Fruit fly (Drosophila melanogaster) whole organism, pupa: ENCODE measurements around the gene CG4338.

Experiments
- CG10348 ChIP-seq: fragments of 200-800 bp; sonication (Bioruptor generic); IDR thresholded peaks from 2 replicates; pipeline ENCODE4 v1.3.6; 2022; ENCODE audit warnings: missing biosample characterization, missing genetic modification characterization
- CG12605 ChIP-seq: fragments of 200-800 bp; sonication (Bioruptor generic); IDR thresholded peaks from 2 replicates; pipeline ENCODE4 v1.3.6; 2022; ENCODE audit warnings: missing biosample characterization, missing genetic modification characterization
- CG13204 ChIP-seq: fragments of 200-800 bp; sonication (Bioruptor generic); optimal IDR thresholded peaks from 2 replicates; lab custom pipeline; 2018; ENCODE audit warnings: missing biosample characterization, mild to moderate bottlenecking, missing genetic modification characterization, moderate library complexity
- CG14655 ChIP-seq: fragments of 200-800 bp; sonication (Bioruptor generic); optimal IDR thresholded peaks from 3 replicates; lab custom pipeline; 2017; ENCODE audit warnings: mild to moderate bottlenecking, missing biosample characterization, missing genetic modification reagents, missing genetic modification characterization
- CG15710 ChIP-seq: fragments of 200-800 bp; sonication (Bioruptor generic); optimal IDR thresholded peaks from 2 replicates; lab custom pipeline; 2018; ENCODE audit warnings: missing biosample characterization, mild to moderate bottlenecking, missing genetic modification characterization, moderate library complexity
- CG17806 ChIP-seq: fragments of 200-800 bp; sonication (Bioruptor generic); optimal IDR thresholded peaks from 2 replicates; lab custom pipeline; 2018; ENCODE audit warnings: missing biosample characterization, mild to moderate bottlenecking, missing genetic modification characterization, moderate library complexity
- CG32121 ChIP-seq: fragments of 200-800 bp; sonication (Bioruptor generic); IDR thresholded peaks from 2 replicates; pipeline ENCODE4 v1.3.6; 2022; ENCODE audit warnings: missing biosample characterization, missing genetic modification characterization
- CG34367 ChIP-seq: fragments of 200-800 bp; sonication (Bioruptor generic); optimal IDR thresholded peaks from 2 replicates; lab custom pipeline; 2018; ENCODE audit warnings: missing biosample characterization, mild to moderate bottlenecking, missing genetic modification characterization
- CG4496 ChIP-seq: fragments of 200-800 bp; sonication (Bioruptor generic); IDR thresholded peaks from 3 replicates; pipeline ENCODE4 v1.3.6; 2022; ENCODE audit warnings: missing biosample characterization, missing genetic modification characterization
- CG8159 ChIP-seq: fragments of 200-800 bp; sonication (Bioruptor generic); optimal IDR thresholded peaks from 3 replicates; lab custom pipeline; 2018; ENCODE audit warnings: missing biosample characterization, mild to moderate bottlenecking, missing genetic modification characterization, moderate library complexity
- CG8301 ChIP-seq: fragments of 200-800 bp; sonication (Bioruptor generic); optimal IDR thresholded peaks from 2 replicates; lab custom pipeline; 2018; ENCODE audit warnings: missing biosample characterization, mild to moderate bottlenecking, missing genetic modification characterization
- CG9948 ChIP-seq: fragments of 200-800 bp; sonication (Bioruptor generic); optimal IDR thresholded peaks from 2 replicates; lab custom pipeline; 2018; ENCODE audit warnings: missing biosample characterization, mild to moderate bottlenecking, missing genetic modification characterization, moderate library complexity
- D1 ChIP-seq: fragments of 200-800 bp; sonication (Bioruptor generic); optimal IDR thresholded peaks from 2 replicates; lab custom pipeline; 2018; ENCODE audit warnings: missing biosample characterization, mild to moderate bottlenecking, missing genetic modification characterization, moderate library complexity
- EcR ChIP-seq: fragments of 200-800 bp; sonication (Bioruptor generic); optimal IDR thresholded peaks from 3 replicates; lab custom pipeline; 2019; ENCODE audit warnings: missing biosample characterization, missing genetic modification characterization, mild to moderate bottlenecking, moderate library complexity, missing genetic modification reagents
- Ets98B ChIP-seq: fragments of 200-800 bp; sonication (Bioruptor generic); IDR thresholded peaks from 2 replicates; pipeline ENCODE4 v1.3.6; 2022; ENCODE audit warnings: missing biosample characterization, missing genetic modification characterization
- Pif1A ChIP-seq: fragments of 200-800 bp; sonication (Bioruptor generic); optimal IDR thresholded peaks from 3 replicates; lab custom pipeline; 2016; ENCODE audit warnings: missing biosample characterization, missing genetic modification characterization
- Pif1B ChIP-seq: fragments of 200-800 bp; sonication (Bioruptor generic); optimal IDR thresholded peaks from 3 replicates; lab custom pipeline; 2016; ENCODE audit warnings: missing biosample characterization, missing genetic modification characterization
- Snoo ChIP-seq: fragments of 200-800 bp; sonication (Bioruptor generic); optimal IDR thresholded peaks from 3 replicates; lab custom pipeline; 2017; ENCODE audit warnings: missing biosample characterization, mild to moderate bottlenecking, missing genetic modification characterization, inconsistent platforms
- fd96Ca ChIP-seq: fragments of 200-800 bp; sonication (Bioruptor generic); IDR thresholded peaks from 3 replicates; pipeline ENCODE4 v1.3.6; 2022; ENCODE audit warnings: missing biosample characterization, missing genetic modification characterization
- gl ChIP-seq: fragments of 200-800 bp; sonication (Bioruptor generic); optimal IDR thresholded peaks from 2 replicates; lab custom pipeline; 2018; ENCODE audit warnings: missing biosample characterization, mild to moderate bottlenecking, missing genetic modification characterization
- rn ChIP-seq: fragments of 200-800 bp; sonication (Bioruptor generic); IDR thresholded peaks from 2 replicates; pipeline ENCODE4 v1.3.6; 2022; ENCODE audit warnings: missing biosample characterization, missing genetic modification characterization

The CG4338 gene

DNA sequence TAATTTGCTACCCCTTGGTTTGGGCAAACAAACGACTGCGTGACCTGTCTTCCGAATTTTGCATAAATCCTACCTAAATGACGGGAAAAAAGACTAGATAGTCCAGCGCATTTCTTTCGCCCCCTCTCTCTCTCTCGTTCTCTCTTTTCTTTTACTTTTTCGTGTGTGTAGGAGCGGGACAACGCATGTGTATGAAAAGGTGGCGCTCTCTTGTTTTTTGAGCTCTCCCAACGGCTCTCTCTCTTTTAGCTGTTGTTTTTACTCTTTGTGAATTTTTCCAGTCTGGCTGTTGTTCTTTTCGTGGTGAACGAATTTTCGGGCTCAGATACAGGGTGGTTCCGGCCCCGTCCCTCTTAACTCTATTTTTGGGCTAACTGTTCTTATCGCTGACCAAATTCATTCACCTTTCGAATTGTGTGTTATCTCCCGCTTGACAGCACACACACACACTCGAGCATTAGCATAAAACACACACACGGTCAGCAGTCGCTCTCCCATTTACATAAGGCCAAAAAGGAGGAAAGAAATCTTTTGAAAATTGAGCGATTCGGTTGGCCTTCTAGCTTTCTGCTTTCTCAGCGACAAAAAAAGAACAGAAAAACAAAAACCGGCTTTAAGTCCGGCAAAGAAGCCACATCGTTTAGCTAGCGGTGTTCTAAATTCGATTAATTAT is 16.4 kb downstream of the CG4338 start:
- TF ChIP-seq Ets98B (GFP tag; lab: Robert Waterston, UW) (no peak), CG13204 (peak; percentile 55), CG17806 (tag; lab: Kevin White, UChicago) (no peak), gl (tag; lab: Kevin White, UChicago) (peak; percentile 21), Snoo (tag; lab: Kevin White, UChicago) (no peak), CG12605 (GFP tag; lab: Robert Waterston, UW) (no peak), EcR (GFP tag; lab: Kevin White, UChicago) (peak; percentile 38), fd96Ca (GFP tag; lab: Robert Waterston, UW) (no peak), CG15710 (tag; lab: Kevin White, UChicago) (peak; percentile 49), CG34367 (tag; lab: Kevin White, UChicago) (peak; percentile 43), rn (GFP tag; lab: Robert Waterston, UW) (no peak)

DNA sequence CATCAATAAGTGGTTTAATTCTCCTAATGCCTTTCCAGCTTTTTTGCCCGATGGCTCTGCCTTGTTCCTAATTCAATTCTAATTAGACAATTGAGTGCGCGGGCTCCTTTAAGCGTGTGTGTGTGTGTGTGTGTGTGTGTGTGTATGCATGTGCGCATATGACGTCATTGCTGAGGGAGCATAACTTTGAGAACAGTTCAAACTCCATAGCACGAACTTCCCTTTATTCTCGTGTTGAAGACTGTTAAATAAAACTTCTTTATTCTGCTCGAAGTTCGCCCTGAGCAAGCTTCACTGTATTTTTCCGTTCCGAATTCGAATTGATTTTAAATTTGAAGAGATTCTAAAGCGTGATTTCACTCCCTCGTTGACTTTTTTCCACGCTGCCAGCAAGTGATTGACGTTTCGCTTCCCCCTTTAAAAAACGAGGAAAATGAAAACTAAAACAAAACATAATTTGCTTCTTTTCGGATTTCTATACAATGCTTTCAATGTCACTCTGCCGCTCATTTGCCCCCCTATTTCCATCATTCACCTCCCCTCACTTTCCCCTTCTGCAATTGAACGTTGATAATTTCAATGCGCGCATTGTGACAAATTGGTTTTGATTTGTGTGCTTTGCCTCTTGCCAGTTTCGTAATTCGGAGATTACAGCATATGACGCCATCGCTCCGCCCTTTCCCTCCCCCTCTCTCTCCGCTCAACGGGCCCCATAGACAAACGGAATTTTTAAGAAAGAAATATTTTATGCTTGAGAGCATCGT is 17.1 kb downstream of the CG4338 start:
- no peak for TF ChIP-seq gl (tag; lab: Kevin White, UChicago)
- TF ChIP-seq CG13204: no peak
- no peak for TF ChIP-seq EcR (GFP tag; lab: Kevin White, UChicago)
- TF ChIP-seq Pif1B (GFP tag; lab: Kevin White, UChicago): no peak
- no peak for TF ChIP-seq Snoo (tag; lab: Kevin White, UChicago)
- TF ChIP-seq D1 (tag; lab: Kevin White, UChicago): no peak
- no peak for TF ChIP-seq CG10348 (GFP tag; lab: Robert Waterston, UW)
- no peak for TF ChIP-seq CG14655 (GFP tag; lab: Kevin White, UChicago)
- no peak for TF ChIP-seq CG32121 (GFP tag; lab: Robert Waterston, UW)
- TF ChIP-seq rn (GFP tag; lab: Robert Waterston, UW): no peak
- no peak for TF ChIP-seq CG15710 (tag; lab: Kevin White, UChicago)
- TF ChIP-seq CG34367 (tag; lab: Kevin White, UChicago): no peak
- no peak for TF ChIP-seq CG12605 (GFP tag; lab: Robert Waterston, UW)
- no peak for TF ChIP-seq Ets98B (GFP tag; lab: Robert Waterston, UW)

DNA sequence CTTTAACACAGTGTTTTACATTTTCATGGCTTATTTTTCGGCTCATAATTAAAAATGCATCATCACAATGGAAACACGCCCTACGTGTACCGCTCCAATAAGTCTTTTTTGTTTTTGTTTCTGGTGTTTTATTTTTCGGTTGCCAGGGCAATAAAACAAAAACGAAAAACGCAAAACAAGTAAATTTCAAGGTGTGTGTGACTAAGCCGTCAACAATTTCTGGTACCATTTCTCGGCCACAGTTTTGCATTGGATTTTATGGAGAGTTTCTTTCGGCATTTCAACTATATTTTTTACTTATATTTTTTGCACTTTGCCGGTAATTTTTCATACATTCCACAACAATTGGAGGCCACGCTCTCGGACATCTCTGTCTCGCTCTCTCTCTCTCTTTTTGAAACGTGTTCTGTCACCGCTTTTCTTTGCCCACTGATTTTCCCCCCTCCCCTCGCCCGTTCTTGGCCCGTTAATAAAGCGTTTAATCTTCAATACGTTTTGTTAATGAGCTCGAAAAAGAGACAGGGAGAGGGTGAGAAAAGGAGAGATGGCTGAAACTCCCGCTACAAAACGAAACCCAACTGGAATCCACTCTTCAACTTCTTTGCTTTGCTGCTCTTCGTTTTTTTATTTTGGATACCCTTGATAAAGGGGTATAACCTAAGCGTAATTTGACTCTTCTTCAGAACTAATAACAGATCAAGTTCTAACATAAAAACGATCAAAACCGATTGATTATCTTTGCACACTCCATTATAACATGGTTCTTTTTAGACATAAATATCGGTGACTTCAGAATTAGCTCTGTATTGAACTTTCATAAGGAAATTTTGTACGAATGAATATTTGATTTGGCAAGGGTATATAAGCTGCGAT is 17.9 kb downstream of the CG4338 start:
- TF ChIP-seq EcR (GFP tag; lab: Kevin White, UChicago) (no peak), Ets98B (GFP tag; lab: Robert Waterston, UW) (no peak), CG15710 (tag; lab: Kevin White, UChicago) (no peak), CG12605 (GFP tag; lab: Robert Waterston, UW) (0 out of 2 replicates have a peak, but pooled peaks have one; percentile 31), CG9948 (tag; lab: Kevin White, UChicago) (no peak), gl (tag; lab: Kevin White, UChicago) (no peak), CG13204 (no peak), fd96Ca (GFP tag; lab: Robert Waterston, UW) (peak; percentile 16; the same call in 1 of the 3 replicates), Pif1A (GFP tag; lab: Kevin White, UChicago) (peak; percentile 29), CG8159 (no peak), Snoo (tag; lab: Kevin White, UChicago) (peak; percentile 52)

DNA sequence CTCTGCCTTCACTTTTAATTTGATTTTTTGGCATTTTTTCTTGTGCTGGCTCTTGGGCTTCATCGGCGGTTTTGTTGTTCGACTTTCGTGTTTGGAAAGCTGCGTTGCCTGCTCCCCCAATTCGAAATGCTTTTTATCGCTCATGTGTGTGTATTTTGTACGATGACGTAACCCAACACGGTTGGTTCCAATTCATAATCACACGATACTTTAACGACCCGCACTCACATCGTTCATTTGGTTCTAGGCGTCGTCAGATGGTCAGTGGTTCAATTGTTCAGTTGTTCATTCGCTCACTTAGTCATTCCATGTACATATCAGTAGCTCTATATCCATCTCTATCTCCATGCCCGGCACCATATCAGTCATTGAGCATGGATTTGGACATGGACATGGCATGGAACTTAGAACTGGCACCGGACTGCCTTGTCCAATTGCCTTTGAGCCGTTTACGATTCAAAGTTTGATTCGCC is 18.6 kb downstream of the CG4338 start:
- TF ChIP-seq CG8301 (tag; lab: Kevin White, UChicago): no peak
- TF ChIP-seq, all 21 proteins: peak for 0

DNA sequence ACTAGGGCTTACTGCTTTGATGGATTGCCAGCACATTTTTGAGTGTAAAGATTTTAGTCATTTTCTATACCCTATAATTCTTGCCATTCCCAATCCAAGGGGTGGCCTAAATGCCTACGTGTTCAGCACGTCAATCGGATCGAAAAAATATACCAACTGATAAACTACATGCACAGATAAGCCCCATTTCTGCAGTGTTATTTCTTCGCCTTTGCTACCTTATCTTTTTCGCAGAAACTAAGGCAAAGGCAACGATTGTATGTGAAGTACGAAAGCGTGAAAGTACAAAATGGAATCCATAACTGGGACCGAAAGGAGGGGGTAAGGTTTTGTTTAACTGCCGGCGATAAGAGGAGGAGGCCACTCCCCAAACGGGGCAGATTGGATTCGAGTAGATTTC is 22.6 kb downstream of the CG4338 start:
- TF ChIP-seq CG15710 (tag; lab: Kevin White, UChicago) (no peak), D1 (tag; lab: Kevin White, UChicago) (no peak), CG13204 (no peak), CG14655 (GFP tag; lab: Kevin White, UChicago) (no peak), Pif1B (GFP tag; lab: Kevin White, UChicago) (no peak), CG17806 (tag; lab: Kevin White, UChicago) (no peak), CG10348 (GFP tag; lab: Robert Waterston, UW) (no peak), CG32121 (GFP tag; lab: Robert Waterston, UW) (no peak), CG4496 (GFP tag; lab: Robert Waterston, UW) (no peak), CG8159 (no peak), CG9948 (tag; lab: Kevin White, UChicago) (no peak)
